Worm (Caenorhabditis elegans) whole organism, L1 larva: ENCODE results near the gene C26F1.3.

Experiments used
- C16A3.4 ChIP-seq: fragments of 150-350 bp; optimal IDR thresholded peaks from 2 replicates; lab custom pipeline; 2014; ENCODE audit warnings: missing biosample characterization, missing genetic modification characterization
- C34B4.2 ChIP-seq: sonication (generic microtip); optimal IDR thresholded peaks from 2 replicates; lab custom pipeline; 2017; ENCODE audit warnings: mild to moderate bottlenecking, missing genetic modification characterization, missing compliant biosample characterization
- F16B12.6 ChIP-seq: fragments of 150-350 bp; optimal IDR thresholded peaks from 2 replicates; lab custom pipeline; 2014; ENCODE audit warnings: missing biosample characterization, missing genetic modification characterization
- Y116A8C.19 ChIP-seq: sonication (generic microtip); optimal IDR thresholded peaks from 2 replicates; lab custom pipeline; 2016; ENCODE audit warnings: missing compliant biosample characterization, missing genetic modification characterization, borderline replicate concordance
- alr-1 ChIP-seq: fragments of 200-800 bp; sonication (Bioruptor generic); optimal IDR thresholded peaks from 2 replicates; lab custom pipeline; 2018; ENCODE audit warnings: borderline replicate concordance, mild to moderate bottlenecking, missing genetic modification characterization, missing compliant biosample characterization
- ama-1 ChIP-seq: fragments of 150-350 bp; optimal IDR thresholded peaks from 2 replicates; lab custom pipeline; 2014
- blmp-1 ChIP-seq: fragments of 150-350 bp; optimal IDR thresholded peaks from 2 replicates; lab custom pipeline; 2014; ENCODE audit warnings: missing biosample characterization, missing genetic modification characterization
- ceh-63 ChIP-seq: fragments of 200-800 bp; sonication (Bioruptor generic); optimal IDR thresholded peaks from 2 replicates; lab custom pipeline; 2018; ENCODE audit warnings: mild to moderate bottlenecking, missing genetic modification characterization, missing compliant biosample characterization
- ceh-8 ChIP-seq: fragments of 200-800 bp; sonication (Bioruptor generic); optimal IDR thresholded peaks from 2 replicates; lab custom pipeline; 2018; ENCODE audit warnings: mild to moderate bottlenecking, missing genetic modification characterization, moderate library complexity, missing compliant biosample characterization
- ceh-82 ChIP-seq, 3 experiments: fragments of 150-350 bp in 1 of 3; sonication (generic microtip) in 2 of 3; optimal IDR thresholded peaks; 2 replicates each; lab custom pipeline; 2014 to 2017; ENCODE audit warnings: missing biosample characterization in 3 of 3, missing genetic modification characterization in 3 of 3
- ceh-88 ChIP-seq: fragments of 200-800 bp; sonication (Bioruptor generic); IDR thresholded peaks from 2 replicates; pipeline ENCODE4 v1.3.6; 2022; ENCODE audit warnings: missing genetic modification characterization, missing compliant biosample characterization
- ces-1 ChIP-seq: fragments of 150-350 bp; optimal IDR thresholded peaks from 2 replicates; lab custom pipeline; 2014; ENCODE audit warnings: missing biosample characterization, missing genetic modification reagents, missing genetic modification characterization
- dpl-1 ChIP-seq, 3 experiments: fragments of 150-350 bp in 2 of 3; sonication (generic microtip) in 1 of 3; optimal IDR thresholded peaks; 2 replicates each; lab custom pipeline; 2014 to 2017; ENCODE audit warnings: missing biosample characterization in 3 of 3, missing genetic modification characterization in 3 of 3, missing genetic modification reagents in 3 of 3
- dsc-1 ChIP-seq: sonication (generic microtip); optimal IDR thresholded peaks from 2 replicates; lab custom pipeline; 2016; ENCODE audit warnings: mild to moderate bottlenecking, missing genetic modification characterization, missing compliant biosample characterization
- efl-1 ChIP-seq, 4 experiments: fragments of 150-350 bp; optimal IDR thresholded peaks in 3 of 4; peaks in 1 of 4; 1 replicate in 1 of 4; 2 replicates in 3 of 4; lab custom pipeline; 2014; ENCODE audit warnings: missing biosample characterization in 2 of 4, missing genetic modification characterization in 2 of 4, missing genetic modification reagents in 2 of 4
- egl-13 ChIP-seq: sonication (generic microtip); optimal IDR thresholded peaks from 2 replicates; lab custom pipeline; 2016; ENCODE audit warnings: missing genotype, missing genetic modification reagents, missing genetic modification characterization, missing compliant biosample characterization
- ets-5 ChIP-seq: fragments of 200-800 bp; sonication (Bioruptor generic); IDR thresholded peaks from 2 replicates; pipeline ENCODE4 v1.3.6; 2022; ENCODE audit warnings: missing genetic modification characterization, missing compliant biosample characterization
- fkh-10 ChIP-seq: sonication (generic microtip); optimal IDR thresholded peaks from 2 replicates; lab custom pipeline; 2017; ENCODE audit warnings: missing biosample characterization, missing genetic modification reagents, missing genetic modification characterization
- fkh-8 ChIP-seq: sonication (generic microtip); optimal IDR thresholded peaks from 2 replicates; lab custom pipeline; 2016; ENCODE audit warnings: mild to moderate bottlenecking, missing genetic modification characterization, missing compliant biosample characterization
- grh-1 ChIP-seq: fragments of 200-800 bp; sonication (Bioruptor generic); IDR thresholded peaks from 2 replicates; pipeline ENCODE4 v1.3.6; 2022; ENCODE audit warnings: missing genetic modification reagents, missing genetic modification characterization, missing compliant biosample characterization
- hlh-17 ChIP-seq: fragments of 200-800 bp; sonication (Bioruptor generic); optimal IDR thresholded peaks from 2 replicates; lab custom pipeline; 2018; ENCODE audit warnings: missing genetic modification characterization, mild to moderate bottlenecking, missing compliant biosample characterization, moderate library complexity, borderline replicate concordance
- hlh-4 ChIP-seq: sonication (generic microtip); optimal IDR thresholded peaks from 2 replicates; lab custom pipeline; 2016; ENCODE audit warnings: mild to moderate bottlenecking, missing genetic modification characterization, missing compliant biosample characterization
- hpl-2 ChIP-seq: fragments of 150-350 bp; optimal IDR thresholded peaks from 2 replicates; lab custom pipeline; 2014; ENCODE audit warnings: missing biosample characterization, missing genetic modification reagents, missing genetic modification characterization
- lin-13 ChIP-seq: fragments of 150-350 bp; optimal IDR thresholded peaks from 2 replicates; lab custom pipeline; 2014; ENCODE audit warnings: missing biosample characterization, missing genetic modification reagents, missing genetic modification characterization
- lin-14 ChIP-seq: fragments of 200-800 bp; sonication (Bioruptor generic); optimal IDR thresholded peaks from 2 replicates; lab custom pipeline; 2018; ENCODE audit warnings: mild to moderate bottlenecking, missing genetic modification characterization, moderate library complexity, missing compliant biosample characterization
- lir-3 ChIP-seq: sonication (generic microtip); optimal IDR thresholded peaks from 2 replicates; lab custom pipeline; 2016; ENCODE audit warnings: mild to moderate bottlenecking, missing genetic modification characterization, moderate library complexity, missing compliant biosample characterization; ENCODE audit not compliant: poor library complexity
- lsy-2 ChIP-seq, 2 experiments: fragments of 150-350 bp; optimal IDR thresholded peaks; 2 replicates each; lab custom pipeline; 2014; ENCODE audit warnings: missing biosample characterization in 2 of 2, missing genetic modification characterization in 2 of 2
- nhr-11 ChIP-seq: fragments of 150-350 bp; optimal IDR thresholded peaks from 2 replicates; lab custom pipeline; 2014; ENCODE audit warnings: missing biosample characterization, missing genetic modification characterization
- nhr-19 ChIP-seq: fragments of 200-800 bp; sonication (Bioruptor generic); conservative IDR thresholded peaks from 2 replicates; pipeline ENCODE4 v1.3.6; 2022; ENCODE audit warnings: missing genetic modification characterization, missing compliant biosample characterization
- nhr-47 ChIP-seq: sonication (generic microtip); optimal IDR thresholded peaks from 2 replicates; lab custom pipeline; 2016; ENCODE audit warnings: mild to moderate bottlenecking, missing genetic modification characterization, moderate library complexity, missing compliant biosample characterization
- nhr-71 ChIP-seq: sonication (generic microtip); optimal IDR thresholded peaks from 2 replicates; lab custom pipeline; 2016; ENCODE audit warnings: mild to moderate bottlenecking, missing genetic modification characterization, moderate library complexity, missing compliant biosample characterization
- nhr-76 ChIP-seq: sonication (generic microtip); optimal IDR thresholded peaks from 2 replicates; lab custom pipeline; 2017; ENCODE audit warnings: missing biosample characterization, missing genetic modification characterization
- nhr-84 ChIP-seq: sonication (generic microtip); optimal IDR thresholded peaks from 2 replicates; lab custom pipeline; 2017; ENCODE audit warnings: missing biosample characterization, missing genetic modification characterization
- nhr-90 ChIP-seq: sonication (generic microtip); optimal IDR thresholded peaks from 2 replicates; lab custom pipeline; 2016; ENCODE audit warnings: mild to moderate bottlenecking, missing genetic modification characterization, missing compliant biosample characterization; ENCODE audit not compliant: poor library complexity
- pag-3 ChIP-seq: sonication (generic microtip); optimal IDR thresholded peaks from 2 replicates; lab custom pipeline; 2017; ENCODE audit warnings: missing genetic modification characterization, mild to moderate bottlenecking, missing compliant biosample characterization, antibody characterized with exemption, borderline replicate concordance; ENCODE audit not compliant: insufficient read depth
- rnt-1 ChIP-seq: sonication (generic microtip); optimal IDR thresholded peaks from 2 replicates; lab custom pipeline; 2016; ENCODE audit warnings: mild to moderate bottlenecking, missing genetic modification characterization, moderate library complexity, missing compliant biosample characterization
- skn-1 ChIP-seq: fragments of 150-350 bp; optimal IDR thresholded peaks from 2 replicates; lab custom pipeline; 2014; ENCODE audit warnings: missing biosample characterization, missing genetic modification characterization
- snpc-4 ChIP-seq: fragments of 150-350 bp; optimal IDR thresholded peaks from 2 replicates; lab custom pipeline; 2014; ENCODE audit warnings: missing biosample characterization, missing genetic modification characterization
- snu-23 ChIP-seq: sonication (generic microtip); optimal IDR thresholded peaks from 2 replicates; lab custom pipeline; 2016; ENCODE audit warnings: missing genetic modification characterization, missing compliant biosample characterization
- sox-4 ChIP-seq: sonication (generic microtip); optimal IDR thresholded peaks from 2 replicates; lab custom pipeline; 2016; ENCODE audit warnings: missing genetic modification characterization, missing compliant biosample characterization
- sptf-1 ChIP-seq: fragments of 150-350 bp; optimal IDR thresholded peaks from 2 replicates; lab custom pipeline; 2014; ENCODE audit warnings: missing biosample characterization, missing genetic modification characterization
- swsn-7 ChIP-seq: sonication (generic microtip); optimal IDR thresholded peaks from 2 replicates; lab custom pipeline; 2016; ENCODE audit warnings: missing genetic modification characterization, missing compliant biosample characterization
- tbx-2 ChIP-seq: sonication (generic microtip); optimal IDR thresholded peaks from 2 replicates; lab custom pipeline; 2016; ENCODE audit warnings: missing genetic modification characterization, missing compliant biosample characterization
- tlp-1 ChIP-seq: fragments of 150-350 bp; optimal IDR thresholded peaks from 2 replicates; lab custom pipeline; 2014; ENCODE audit warnings: missing biosample characterization, missing genetic modification characterization
- unc-130 ChIP-seq: fragments of 150-350 bp; optimal IDR thresholded peaks from 2 replicates; lab custom pipeline; 2017; ENCODE audit warnings: missing biosample characterization, missing genetic modification characterization, inconsistent platforms
- unc-62 ChIP-seq: fragments of 150-350 bp; optimal IDR thresholded peaks from 2 replicates; lab custom pipeline; 2014; ENCODE audit warnings: missing biosample characterization, missing genetic modification reagents, missing genetic modification characterization
- unc-86 ChIP-seq: sonication (generic microtip); optimal IDR thresholded peaks from 2 replicates; lab custom pipeline; 2016; ENCODE audit warnings: missing genetic modification characterization, missing compliant biosample characterization
- xbp-1 ChIP-seq: sonication (generic microtip); optimal IDR thresholded peaks from 2 replicates; lab custom pipeline; 2016; ENCODE audit warnings: missing genetic modification characterization, missing compliant biosample characterization
- ztf-11 ChIP-seq, 2 experiments: sonication (generic microtip); optimal IDR thresholded peaks; 2 replicates each; lab custom pipeline; 2016 to 2017; ENCODE audit warnings: missing genetic modification characterization in 2 of 2, missing biosample characterization in 1 of 2, missing compliant biosample characterization in 1 of 2

The C26F1.3 gene

ce11 chrV:7819585-7819984, 42.5 kb downstream of the C26F1.3 start:
- TF ChIP-seq grh-1 (GFP tag; lab: Robert Waterston, UW) (no peak), fkh-8 (tag; lab: Kevin White, UChicago) (peak; percentile 9), efl-1 (optimal IDR thresholded peaks at IDR 0.05; lab: Kevin White, UChicago) (no peak), efl-1 (GFP tag; optimal IDR thresholded peaks at IDR 0.05 in 1 of 2; lab: Kevin White, UChicago) (no peak), ceh-88 (no peak), nhr-71 (tag; lab: Kevin White, UChicago) (peak; percentile 3), lsy-2 (tag; optimal IDR thresholded peaks at IDR 0.05; lab: Kevin White, UChicago) (no peak), tbx-2 (tag; lab: Kevin White, UChicago) (no peak), sptf-1 (tag; lab: Kevin White, UChicago) (no peak), snpc-4 (tag; lab: Kevin White, UChicago) (no peak), sox-4 (tag; lab: Kevin White, UChicago) (no peak), nhr-90 (tag; lab: Kevin White, UChicago) (no peak), fkh-10 (GFP tag; lab: Kevin White, UChicago) (peak; percentile 68), F16B12.6 (tag; lab: Kevin White, UChicago) (no peak), ceh-63 (GFP tag; lab: Kevin White, UChicago) (no peak), ces-1 (GFP tag; lab: Kevin White, UChicago) (no peak), C34B4.2 (no peak), skn-1 (no peak), Y116A8C.19 (tag; lab: Kevin White, UChicago) (no peak), nhr-84 (tag; lab: Kevin White, UChicago) (no peak), unc-86 (no peak), ceh-82 (tag; optimal IDR thresholded peaks at IDR 0.05; lab: Kevin White, UChicago) (peak in 1 of 3 experiments; percentile 16), nhr-19 (GFP tag; lab: Robert Waterston, UW) (no peak), lin-14 (GFP tag; lab: Kevin White, UChicago) (peak; percentile 82), ceh-8 (GFP tag; lab: Kevin White, UChicago) (no peak), hpl-2 (no peak)

- TF ChIP-seq alr-1 (no peak), unc-62 (GFP tag; lab: Kevin White, UChicago) (no peak), nhr-71 (tag; lab: Kevin White, UChicago) (peak; percentile 54), tlp-1 (tag; lab: Kevin White, UChicago) (no peak), xbp-1 (tag; lab: Kevin White, UChicago) (peak; percentile 49), ceh-88 (no peak), pag-3 (peak; percentile 25), hlh-17 (no peak), lin-13 (GFP tag; lab: Kevin White, UChicago) (peak; percentile 20), lir-3 (tag; lab: Kevin White, UChicago) (peak; percentile 40), dsc-1 (tag; lab: Kevin White, UChicago) (peak; percentile 16), ceh-82 (tag; optimal IDR thresholded peaks at IDR 0.05; lab: Kevin White, UChicago) (peak in 1 of 3 experiments; percentile 30), swsn-7 (peak; percentile 23), lsy-2 (tag; optimal IDR thresholded peaks at IDR 0.05; lab: Kevin White, UChicago) (peak; percentile 1 to 81), unc-130 (tag; lab: Kevin White, UChicago) (peak; percentile 63), nhr-47 (tag; lab: Kevin White, UChicago) (peak; percentile 36), nhr-84 (tag; lab: Kevin White, UChicago) (no peak), nhr-11 (tag; lab: Kevin White, UChicago) (no peak), sptf-1 (tag; lab: Kevin White, UChicago) (no peak), tbx-2 (tag; lab: Kevin White, UChicago) (peak; percentile 15), ets-5 (no peak), F16B12.6 (tag; lab: Kevin White, UChicago) (peak; percentile 3), nhr-76 (tag; lab: Kevin White, UChicago) (no peak), C16A3.4 (tag; lab: Kevin White, UChicago) (peak; percentile 83), snu-23 (GFP tag; lab: Kevin White, UChicago) (peak; percentile 37), dpl-1 (GFP tag; optimal IDR thresholded peaks at IDR 0.05; lab: Kevin White, UChicago) (peak in 2 of 3 experiments; percentile 19 to 50), fkh-8 (tag; lab: Kevin White, UChicago) (peak; percentile 7), hlh-4 (tag; lab: Kevin White, UChicago) (no peak), egl-13 (tag; lab: Kevin White, UChicago) (no peak), ceh-8 (GFP tag; lab: Kevin White, UChicago) (no peak), lin-14 (GFP tag; lab: Kevin White, UChicago) (peak; percentile 83), ztf-11 (tag; optimal IDR thresholded peaks at IDR 0.05; lab: Kevin White, UChicago) (peak in 1 of 2 experiments; percentile 33), blmp-1 (tag; lab: Kevin White, UChicago) (no peak), ceh-63 (GFP tag; lab: Kevin White, UChicago) (no peak), rnt-1 (tag; lab: Kevin White, UChicago) (peak; percentile 49), ama-1 (lab: Kevin White, UChicago) (no peak)
Observed at ce11 chrV:7820270-7820669, 43.2 kb downstream of the C26F1.3 start, which contains the start of gene lbp-4. Gene lbp-4, plus strand, starts transcription at chrV:7820578.
